Fruit fly (Drosophila melanogaster): ENCODE data around the gene gogo.

dm6 chr3L:20226153-20226552 lies 68.8 kb downstream of the gogo start:
- TF ChIP-seq CG6276 (GFP tag; optimal IDR thresholded peaks at IDR 0.05) (no peak), Blimp-1 (GFP tag; optimal IDR thresholded peaks at IDR 0.05) (no peak), Gug (GFP tag; IDR thresholded peaks at IDR 0.05) (no peak), acj6 (GFP tag; optimal IDR thresholded peaks at IDR 0.05) (no peak), net (GFP tag; optimal IDR thresholded peaks at IDR 0.05) (no peak), Hr38 (GFP tag; optimal IDR thresholded peaks at IDR 0.05) (no peak), dsx (GFP tag; optimal IDR thresholded peaks at IDR 0.05; ENCODE audit: poor library complexity, severe bottlenecking) (no peak), CG6854 (GFP tag; optimal IDR thresholded peaks at IDR 0.05) (no peak), Hr4 (GFP tag; optimal IDR thresholded peaks at IDR 0.05) (no peak), achi (GFP tag; optimal IDR thresholded peaks at IDR 0.05) (no peak)
